Fruit fly (Drosophila melanogaster): ENCODE measurements around the gene CG5250.

CG5250 gene

DNA sequence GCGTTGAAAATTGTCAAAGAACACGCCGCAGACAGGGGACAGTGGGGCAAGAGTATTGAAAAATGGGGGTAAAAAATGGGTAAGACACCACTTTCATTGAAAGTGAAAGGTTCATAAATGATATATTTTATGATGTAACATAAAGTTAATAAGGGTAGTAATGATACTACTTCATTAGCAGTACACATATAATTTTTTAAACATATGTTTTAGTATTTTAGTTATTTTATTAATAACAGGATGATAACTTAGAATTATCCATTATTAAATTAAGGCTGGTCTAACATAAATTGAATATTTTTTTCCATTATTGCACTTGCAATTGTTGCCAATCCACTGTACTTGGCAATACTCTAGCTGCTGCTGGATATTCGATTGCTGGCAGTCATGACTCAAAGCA is 45.0 kb upstream of the CG5250 start (continued):
- TF ChIP-seq chn (GFP tag; optimal IDR thresholded peaks at IDR 0.05): no peak
- no peak for TF ChIP-seq CG10209 (GFP tag; optimal IDR thresholded peaks at IDR 0.05)
- TF ChIP-seq insv (GFP tag; optimal IDR thresholded peaks at IDR 0.05): no peak
- no peak for TF ChIP-seq CG34376 (GFP tag; optimal IDR thresholded peaks at IDR 0.05)
- no peak for TF ChIP-seq CG5953 (GFP tag; IDR thresholded peaks at IDR 0.05)
- no peak for TF ChIP-seq ro (GFP tag; IDR thresholded peaks at IDR 0.05)
- TF ChIP-seq D19A (tag; optimal IDR thresholded peaks at IDR 0.05): peak; percentile 40
- no peak for TF ChIP-seq Gsc (GFP tag; IDR thresholded peaks at IDR 0.05)
- no peak for TF ChIP-seq CG6765 (GFP tag; optimal IDR thresholded peaks at IDR 0.05)
- TF ChIP-seq CG7987 (GFP tag; optimal IDR thresholded peaks at IDR 0.05): no peak
- TF ChIP-seq az2 (GFP tag; optimal IDR thresholded peaks at IDR 0.05): peak; percentile 19
- TF ChIP-seq CTCF (GFP tag; optimal IDR thresholded peaks at IDR 0.05): no peak
- 0 out of 2 replicates have a peak, but pooled peaks have one; percentile 10 for TF ChIP-seq E2f1 (GFP tag; IDR thresholded peaks at IDR 0.05)
- TF ChIP-seq CG18599 (GFP tag; optimal IDR thresholded peaks at IDR 0.05): no peak
- TF ChIP-seq crc (GFP tag; optimal IDR thresholded peaks at IDR 0.05): no peak
- TF ChIP-seq jigr1 (GFP tag; IDR thresholded peaks at IDR 0.05): no peak
- no peak for TF ChIP-seq CG13296 (GFP tag; optimal IDR thresholded peaks at IDR 0.05)
- TF ChIP-seq CG11398 (GFP tag; optimal IDR thresholded peaks at IDR 0.05): no peak
- TF ChIP-seq CG4360 (GFP tag; IDR thresholded peaks at IDR 0.05): no peak
- no peak for TF ChIP-seq CG17568 (GFP tag; optimal IDR thresholded peaks at IDR 0.05)
- TF ChIP-seq CG17612 (GFP tag; IDR thresholded peaks at IDR 0.05): no peak
- TF ChIP-seq tgo (GFP tag; IDR thresholded peaks at IDR 0.05): no peak
- no peak for TF ChIP-seq pan (optimal IDR thresholded peaks at IDR 0.05)
- TF ChIP-seq pan (GFP tag; optimal IDR thresholded peaks at IDR 0.05 in 1 of 2, IDR thresholded peaks at IDR 0.05 in 1 of 2): no peak
- no peak for TF ChIP-seq CG2120 (GFP tag; optimal IDR thresholded peaks at IDR 0.05)
- TF ChIP-seq vnd (GFP tag; IDR thresholded peaks at IDR 0.05; ENCODE audit: partially characterized antibody): no peak
- peak; percentile 77 for TF ChIP-seq sens (GFP tag)
- TF ChIP-seq CG30403 (GFP tag; optimal IDR thresholded peaks at IDR 0.05): peak; percentile 19
- no peak for TF ChIP-seq CG7745 (tag; optimal IDR thresholded peaks at IDR 0.05)
- TF ChIP-seq Oli (tag; optimal IDR thresholded peaks at IDR 0.05): peak; percentile 49
- TF ChIP-seq sob (GFP tag; IDR thresholded peaks at IDR 0.05): no peak
- no peak for TF ChIP-seq CkIIα-i1 (GFP tag; IDR thresholded peaks at IDR 0.05)
- TF ChIP-seq CoRest (tag; optimal IDR thresholded peaks at IDR 0.05): peak; percentile 46
- no peak for TF ChIP-seq Ptx1 (GFP tag; IDR thresholded peaks at IDR 0.05)
- TF ChIP-seq Hr51 (GFP tag; optimal IDR thresholded peaks at IDR 0.05): no peak
- TF ChIP-seq Jarid2 (GFP tag; optimal IDR thresholded peaks at IDR 0.05): no peak
- TF ChIP-seq eyg (GFP tag; optimal IDR thresholded peaks at IDR 0.05): no peak
- no peak for TF ChIP-seq vvl (GFP tag; IDR thresholded peaks at IDR 0.05)
- TF ChIP-seq CG4328 (GFP tag; optimal IDR thresholded peaks at IDR 0.05): no peak
- no peak for TF ChIP-seq fru (optimal IDR thresholded peaks at IDR 0.05)
- TF ChIP-seq Drgx (GFP tag; IDR thresholded peaks at IDR 0.05): peak; percentile 67
- TF ChIP-seq Bdp1 (GFP tag; optimal IDR thresholded peaks at IDR 0.05): no peak
- TF ChIP-seq repo (GFP tag; optimal IDR thresholded peaks at IDR 0.05): no peak
- TF ChIP-seq CG13287 (GFP tag; IDR thresholded peaks at IDR 0.05; ENCODE audit: partially characterized antibody): no peak
- TF ChIP-seq C15 (GFP tag; IDR thresholded peaks at IDR 0.05): no peak
- TF ChIP-seq Rfx (GFP tag; IDR thresholded peaks at IDR 0.05): no peak
- TF ChIP-seq CG30020 (tag; optimal IDR thresholded peaks at IDR 0.05): no peak
- no peak for TF ChIP-seq sisA (GFP tag; IDR thresholded peaks at IDR 0.05)
- no peak for TF ChIP-seq Ravus (GFP tag; IDR thresholded peaks at IDR 0.05)
- no peak for TF ChIP-seq CG1603 (tag; optimal IDR thresholded peaks at IDR 0.05)
- peak; percentile 40 for TF ChIP-seq Ssrp (tag; optimal IDR thresholded peaks at IDR 0.05)
- no peak for TF ChIP-seq Bteb2 (GFP tag; optimal IDR thresholded peaks at IDR 0.05)
- no peak for TF ChIP-seq CG15269 (tag; optimal IDR thresholded peaks at IDR 0.05)
- no peak for TF ChIP-seq CG1647 (GFP tag; optimal IDR thresholded peaks at IDR 0.05)
